Worm (Caenorhabditis elegans) whole organism, L3 larva: Measurements from ENCODE around the gene F36H1.3.

Experiments
- aly-2 ChIP-seq: fragments of 150-350 bp; optimal IDR thresholded peaks from 2 replicates; lab custom pipeline; 2014; ENCODE audit warnings: missing biosample characterization, missing genetic modification characterization
- ceh-82 ChIP-seq: fragments of 150-350 bp; optimal IDR thresholded peaks from 2 replicates; lab custom pipeline; 2014; ENCODE audit warnings: missing biosample characterization, missing genetic modification characterization
- daf-12 ChIP-seq: fragments of 150-350 bp; optimal IDR thresholded peaks from 2 replicates; lab custom pipeline; 2014; ENCODE audit warnings: missing biosample characterization, missing genetic modification reagents, missing genetic modification characterization
- egl-27 ChIP-seq: sonication (generic microtip); optimal IDR thresholded peaks from 4 replicates; lab custom pipeline; 2017; ENCODE audit warnings: missing biosample characterization, missing genetic modification reagents, missing genetic modification characterization
- fkh-10 ChIP-seq: sonication (generic microtip); optimal IDR thresholded peaks from 2 replicates; lab custom pipeline; 2017; ENCODE audit warnings: missing biosample characterization, missing genetic modification reagents, missing genetic modification characterization
- nhr-28 ChIP-seq: fragments of 150-350 bp; optimal IDR thresholded peaks from 2 replicates; lab custom pipeline; 2014; ENCODE audit warnings: missing biosample characterization, missing genetic modification characterization
- snpc-4 ChIP-seq: fragments of 150-350 bp; optimal IDR thresholded peaks from 2 replicates; lab custom pipeline; 2014; ENCODE audit warnings: missing biosample characterization, missing genetic modification characterization
- unc-39 ChIP-seq: sonication (generic microtip); optimal IDR thresholded peaks from 4 replicates; lab custom pipeline; 2017; ENCODE audit warnings: missing biosample characterization, missing genetic modification characterization
- zag-1 ChIP-seq: fragments of 150-350 bp; optimal IDR thresholded peaks from 2 replicates; lab custom pipeline; 2014; ENCODE audit warnings: missing biosample characterization, missing genetic modification characterization

DNA sequence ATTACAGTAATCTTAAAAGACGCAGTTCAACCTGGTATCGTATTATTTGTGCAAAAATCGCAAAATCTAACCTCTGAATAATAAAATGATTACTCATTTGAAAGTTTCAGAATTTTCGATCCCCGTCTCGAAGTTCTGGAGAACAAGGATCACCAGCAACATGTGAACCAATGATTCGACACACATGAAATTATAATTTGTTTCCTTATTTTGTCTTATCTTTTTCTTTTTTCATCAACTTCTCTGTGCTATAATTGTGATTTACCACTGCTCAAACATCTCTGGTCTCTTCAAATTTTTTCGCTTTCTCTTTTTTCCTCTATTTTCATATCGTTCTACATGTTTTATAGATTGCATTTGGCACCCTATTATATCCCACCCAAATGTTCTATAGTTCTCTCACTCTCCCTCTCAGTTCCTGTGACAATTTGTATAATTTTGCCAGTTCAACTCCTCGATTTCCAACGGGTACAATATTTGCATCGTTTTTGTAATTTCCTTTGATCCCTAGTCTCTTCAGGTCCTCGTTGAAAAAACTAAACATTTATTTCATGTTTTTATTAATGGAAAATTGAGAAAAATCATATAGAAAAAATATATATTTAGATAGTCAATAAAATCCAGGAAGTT, 13.2 kb downstream of the F36H1.3 start:
- no peak for TF ChIP-seq egl-27 (tag; lab: Kevin White, UChicago)
- no peak for TF ChIP-seq snpc-4 (tag; lab: Kevin White, UChicago)
- no peak for TF ChIP-seq zag-1
- TF ChIP-seq ceh-82 (tag; lab: Kevin White, UChicago): peak; percentile 4
- no peak for TF ChIP-seq fkh-10 (GFP tag; lab: Kevin White, UChicago)
- no peak for TF ChIP-seq unc-39 (tag; lab: Kevin White, UChicago)
- no peak for TF ChIP-seq aly-2 (tag; lab: Kevin White, UChicago)
- TF ChIP-seq daf-12 (tag; lab: Kevin White, UChicago): peak; percentile 28
- no peak for TF ChIP-seq nhr-28 (tag; lab: Kevin White, UChicago)
